Fruit fly (Drosophila melanogaster) whole organism, embryonic: ENCODE results near the gene CG14856.
A peak's percentile ranks its signal among the peaks of the same experiment; 100 is the strongest.

ENCODE experiments used
- B-H2 ChIP-seq: fragments of 200-800 bp; sonication (Bioruptor generic); optimal IDR thresholded peaks from 2 replicates; lab custom pipeline; 2018; ENCODE audit warnings: missing biosample characterization, mild to moderate bottlenecking, missing genetic modification characterization
- CG1024 ChIP-seq: fragments of 200-800 bp; sonication (Bioruptor generic); IDR thresholded peaks from 2 replicates; pipeline ENCODE4 v1.3.6; 2022; ENCODE audit warnings: missing biosample characterization, missing genetic modification characterization
- CG10274 ChIP-seq: fragments of 200-800 bp; sonication (Bioruptor generic); optimal IDR thresholded peaks from 3 replicates; lab custom pipeline; 2017; ENCODE audit warnings: missing biosample characterization, mild to moderate bottlenecking, missing genetic modification characterization
- CG10543 ChIP-seq: fragments of 200-800 bp; sonication (Bioruptor generic); optimal IDR thresholded peaks from 3 replicates; lab custom pipeline; 2017; ENCODE audit warnings: missing biosample characterization, mild to moderate bottlenecking, missing genetic modification characterization, moderate library complexity
- CG14667 ChIP-seq: fragments of 200-800 bp; sonication (Bioruptor generic); IDR thresholded peaks from 2 replicates; pipeline ENCODE4 v1.3.6; 2022; ENCODE audit warnings: missing biosample characterization, missing genetic modification characterization
- CG15269 ChIP-seq: fragments of 200-800 bp; sonication (Bioruptor generic); optimal IDR thresholded peaks from 2 replicates; lab custom pipeline; 2018; ENCODE audit warnings: missing biosample characterization, mild to moderate bottlenecking, missing genetic modification characterization, moderate library complexity
- CG1529 ChIP-seq: fragments of 200-800 bp; sonication (Bioruptor generic); optimal IDR thresholded peaks from 3 replicates; lab custom pipeline; 2018; ENCODE audit warnings: missing biosample characterization, missing genetic modification characterization
- CG16779 ChIP-seq: fragments of 200-800 bp; sonication (Bioruptor generic); IDR thresholded peaks from 2 replicates; pipeline ENCODE4 v1.3.6; 2022; ENCODE audit warnings: missing biosample characterization, missing genetic modification characterization
- CG17385 ChIP-seq: fragments of 200-800 bp; sonication (Bioruptor generic); optimal IDR thresholded peaks from 3 replicates; lab custom pipeline; 2018; ENCODE audit warnings: missing biosample characterization, mild to moderate bottlenecking, missing genetic modification characterization
- CG2712 ChIP-seq: fragments of 200-800 bp; optimal IDR thresholded peaks from 3 replicates; lab custom pipeline; 2019; ENCODE audit warnings: missing biosample characterization, mild to moderate bottlenecking, missing genetic modification characterization, moderate library complexity
- CG30431 ChIP-seq: fragments of 200-800 bp; sonication (Bioruptor generic); optimal IDR thresholded peaks from 2 replicates; lab custom pipeline; 2017; ENCODE audit warnings: missing biosample characterization, missing genetic modification characterization
- CG31224 ChIP-seq: fragments of 200-800 bp; sonication (Bioruptor generic); IDR thresholded peaks from 2 replicates; pipeline ENCODE4 v1.3.6; 2022; ENCODE audit warnings: missing biosample characterization, missing genetic modification characterization
- CG33213 ChIP-seq: fragments of 200-800 bp; sonication (Bioruptor generic); optimal IDR thresholded peaks from 3 replicates; lab custom pipeline; 2016; ENCODE audit warnings: missing biosample characterization, missing genetic modification characterization
- CG4282 ChIP-seq: fragments of 200-800 bp; sonication (Bioruptor generic); optimal IDR thresholded peaks from 2 replicates; lab custom pipeline; 2016; ENCODE audit warnings: missing biosample characterization, missing genetic modification characterization
- CG4360 ChIP-seq: fragments of 200-800 bp; sonication (Bioruptor generic); IDR thresholded peaks from 2 replicates; pipeline ENCODE4 v1.3.6; 2022; ENCODE audit warnings: missing biosample characterization, missing genetic modification characterization
- CG7928 ChIP-seq: fragments of 200-800 bp; sonication (Bioruptor generic); optimal IDR thresholded peaks from 2 replicates; lab custom pipeline; 2017; ENCODE audit warnings: missing biosample characterization, mild to moderate bottlenecking, missing genetic modification characterization
- CG9437 ChIP-seq: fragments of 200-800 bp; sonication (Bioruptor generic); optimal IDR thresholded peaks from 2 replicates; lab custom pipeline; 2018; ENCODE audit warnings: missing biosample characterization, mild to moderate bottlenecking, missing genetic modification characterization
- CG9609 ChIP-seq: fragments of 200-800 bp; sonication (Bioruptor generic); optimal IDR thresholded peaks from 3 replicates; lab custom pipeline; 2016; ENCODE audit warnings: missing biosample characterization, missing genetic modification characterization
- CG9876 ChIP-seq: fragments of 200-800 bp; sonication (Bioruptor generic); optimal IDR thresholded peaks from 2 replicates; lab custom pipeline; 2016; ENCODE audit warnings: missing biosample characterization, missing genetic modification characterization
- CG9932 ChIP-seq: fragments of 200-800 bp; sonication (Bioruptor generic); IDR thresholded peaks from 2 replicates; pipeline ENCODE4 v1.3.6; 2022; ENCODE audit warnings: missing biosample characterization, missing genetic modification characterization
- D ChIP-seq, 2 experiments: fragments of 200-800 bp in 1 of 2; fragments of >200 bp in 1 of 2; sonication (Bioruptor generic) in 1 of 2; optimal IDR thresholded peaks; 2 replicates in 1 of 2; 3 replicates in 1 of 2; lab custom pipeline; 2017; ENCODE audit warnings: mild to moderate bottlenecking in 1 of 2, missing biosample characterization in 1 of 2, missing genetic modification characterization in 1 of 2, missing genetic modification reagents in 1 of 2
- Dad ChIP-seq: fragments of 200-800 bp; sonication (Bioruptor generic); optimal IDR thresholded peaks from 3 replicates; lab custom pipeline; 2016; ENCODE audit warnings: missing biosample characterization, missing genetic modification characterization
- Dll ChIP-seq: fragments of 200-800 bp; sonication (Bioruptor generic); IDR thresholded peaks from 4 replicates; pipeline ENCODE4 v1.3.6; 2022; ENCODE audit warnings: missing biosample characterization, missing genetic modification characterization; ENCODE audit not compliant: partially characterized antibody
- Gsc ChIP-seq: fragments of 200-800 bp; sonication (Bioruptor generic); IDR thresholded peaks from 2 replicates; pipeline ENCODE4 v1.3.6; 2022; ENCODE audit warnings: missing biosample characterization, missing genetic modification characterization
- Mes4 ChIP-seq: fragments of 200-800 bp; sonication (Bioruptor generic); optimal IDR thresholded peaks from 2 replicates; lab custom pipeline; 2016; ENCODE audit warnings: missing biosample characterization, missing genetic modification characterization
- Mrtf ChIP-seq: fragments of 200-800 bp; sonication (Bioruptor generic); IDR thresholded peaks from 3 replicates; pipeline ENCODE4 v1.3.6; 2022; ENCODE audit warnings: missing biosample characterization, missing genetic modification characterization
- Opbp ChIP-seq: fragments of 200-800 bp; sonication (Bioruptor generic); IDR thresholded peaks from 3 replicates; pipeline ENCODE4 v1.3.6; 2022; ENCODE audit warnings: missing biosample characterization, missing genetic modification characterization; ENCODE audit not compliant: partially characterized antibody
- Poxn ChIP-seq: fragments of 200-800 bp; sonication (Bioruptor generic); IDR thresholded peaks from 2 replicates; pipeline ENCODE4 v1.3.6; 2022; ENCODE audit warnings: missing biosample characterization, missing genetic modification characterization
- Six4 ChIP-seq: fragments of 200-800 bp; sonication (Bioruptor generic); optimal IDR thresholded peaks from 2 replicates; lab custom pipeline; 2016; ENCODE audit warnings: missing biosample characterization, missing genetic modification characterization
- Taf1 ChIP-seq: fragments of 200-800 bp; sonication (Bioruptor generic); IDR thresholded peaks from 2 replicates; pipeline ENCODE4 v1.3.6; 2022; ENCODE audit warnings: missing biosample characterization, missing genetic modification characterization
- Trl ChIP-seq, 3 experiments: fragments of >200 bp in 2 of 3; fragments of 200-800 bp in 1 of 3; sonication (Bioruptor generic) in 1 of 3; optimal IDR thresholded peaks; 2 replicates in 1 of 3; 3 replicates in 2 of 3; lab custom pipeline; 2016 to 2017; ENCODE audit warnings: missing biosample characterization in 1 of 3, missing genetic modification characterization in 1 of 3
- br ChIP-seq: fragments of >200 bp; optimal IDR thresholded peaks from 2 replicates; lab custom pipeline; 2017
- cad ChIP-seq: fragments of >200 bp; optimal IDR thresholded peaks from 2 replicates; lab custom pipeline; 2017; ENCODE audit warnings: missing biosample characterization, missing genetic modification characterization
- dimm ChIP-seq: fragments of 200-800 bp; sonication (Bioruptor generic); IDR thresholded peaks from 2 replicates; pipeline ENCODE4 v1.3.6; 2022; ENCODE audit warnings: missing biosample characterization, missing genetic modification characterization
- gfzf ChIP-seq: fragments of 200-800 bp; sonication (Bioruptor generic); optimal IDR thresholded peaks from 2 replicates; lab custom pipeline; 2016; ENCODE audit warnings: missing biosample characterization, mild to moderate bottlenecking, missing genetic modification characterization, moderate library complexity
- grau ChIP-seq: fragments of 200-800 bp; optimal IDR thresholded peaks from 3 replicates; lab custom pipeline; 2019; ENCODE audit warnings: missing biosample characterization, mild to moderate bottlenecking, missing genetic modification characterization, moderate library complexity
- gsb-n ChIP-seq: fragments of 200-800 bp; sonication (Bioruptor generic); optimal IDR thresholded peaks from 3 replicates; lab custom pipeline; 2018; ENCODE audit warnings: missing biosample characterization, mild to moderate bottlenecking, missing genetic modification characterization
- kni ChIP-seq: fragments of 200-800 bp; sonication (Bioruptor generic); optimal IDR thresholded peaks from 3 replicates; lab custom pipeline; 2017; ENCODE audit warnings: mild to moderate bottlenecking, missing biosample characterization, missing genetic modification reagents, missing genetic modification characterization
- sc ChIP-seq, 3 experiments: fragments of >200 bp in 2 of 3; fragments of 200-800 bp in 1 of 3; sonication (Bioruptor generic) in 1 of 3; optimal IDR thresholded peaks; 2 replicates in 2 of 3; 3 replicates in 1 of 3; lab custom pipeline; 2017; ENCODE audit warnings: mild to moderate bottlenecking in 1 of 3, missing biosample characterization in 1 of 3, missing genetic modification characterization in 1 of 3, missing genetic modification reagents in 1 of 3
- seq ChIP-seq: fragments of 200-800 bp; sonication (Bioruptor generic); IDR thresholded peaks from 2 replicates; pipeline ENCODE4 v1.3.6; 2022; ENCODE audit warnings: missing biosample characterization, missing genetic modification characterization
- slbo ChIP-seq: fragments of 200-800 bp; sonication (Bioruptor generic); IDR thresholded peaks from 2 replicates; pipeline ENCODE4 v1.3.6; 2022; ENCODE audit warnings: missing biosample characterization, missing genetic modification characterization
- sna ChIP-seq: fragments of 200-800 bp; sonication (Bioruptor generic); IDR thresholded peaks from 2 replicates; pipeline ENCODE4 v1.3.6; 2022; ENCODE audit warnings: missing biosample characterization, missing genetic modification characterization; ENCODE audit not compliant: partially characterized antibody
- ssp ChIP-seq: fragments of 200-800 bp; sonication (Bioruptor generic); IDR thresholded peaks from 2 replicates; pipeline ENCODE4 v1.3.6; 2022; ENCODE audit warnings: missing biosample characterization, missing genetic modification characterization
- tll ChIP-seq, 2 experiments: fragments of 200-800 bp in 1 of 2; fragments of >200 bp in 1 of 2; sonication (Bioruptor generic) in 1 of 2; optimal IDR thresholded peaks; 2 replicates each; lab custom pipeline; 2017 to 2019; ENCODE audit warnings: missing biosample characterization in 2 of 2, missing genetic modification characterization in 2 of 2, mild to moderate bottlenecking in 1 of 2, moderate library complexity in 1 of 2
- tna ChIP-seq: fragments of 200-800 bp; sonication (Bioruptor generic); IDR thresholded peaks from 2 replicates; pipeline ENCODE4 v1.3.6; 2022; ENCODE audit warnings: missing biosample characterization, missing genetic modification characterization; ENCODE audit not compliant: partially characterized antibody
- trem ChIP-seq: fragments of 200-800 bp; optimal IDR thresholded peaks from 3 replicates; lab custom pipeline; 2019; ENCODE audit warnings: missing biosample characterization, mild to moderate bottlenecking, missing genetic modification characterization, moderate library complexity
- yki ChIP-seq: fragments of >200 bp; optimal IDR thresholded peaks from 3 replicates; lab custom pipeline; 2018
- zfh2 ChIP-seq: fragments of 200-800 bp; sonication (Bioruptor generic); optimal IDR thresholded peaks from 2 replicates; lab custom pipeline; 2016; ENCODE audit warnings: missing biosample characterization, missing genetic modification characterization

The CG14856 gene

dm6 chr3R:14749077-14749798, 49.5 kb upstream of the CG14856 start (continued):
- TF ChIP-seq tll (GFP tag; optimal IDR thresholded peaks at IDR 0.05; lab: Kevin White, UChicago) (peak in 1 of 2 experiments; percentile 22), seq (peak; percentile 64; the same call in 1 of the 2 replicates), Mes4 (peak; percentile 60), sna (peak; percentile 52; the same call in 1 of the 2 replicates), grau (peak; percentile 62), yki (lab: Kevin White, UChicago) (peak; percentile 92), ssp (GFP tag; lab: Robert Waterston, UW) (no peak), gsb-n (tag; lab: Kevin White, UChicago) (peak; percentile 75), dimm (GFP tag; lab: Robert Waterston, UW) (no peak), Six4 (GFP tag; lab: Kevin White, UChicago) (no peak), CG30431 (GFP tag; lab: Kevin White, UChicago) (no peak), CG9876 (no peak), Taf1 (no peak), Poxn (GFP tag; lab: Robert Waterston, UW) (no peak), gfzf (GFP tag; lab: Kevin White, UChicago) (no peak), Trl (optimal IDR thresholded peaks at IDR 0.05; lab: Kevin White, UChicago) (peak; percentile 95 to 96), Trl (GFP tag; optimal IDR thresholded peaks at IDR 0.05; lab: Kevin White, UChicago) (peak; percentile 80), Mrtf (no peak), kni (GFP tag; lab: Kevin White, UChicago) (peak; percentile 87), CG1024 (peak; percentile 41; the same call in 1 of the 2 replicates), CG4360 (GFP tag; lab: Robert Waterston, UW) (peak; percentile 57), trem (tag; lab: Kevin White, UChicago) (peak; percentile 60), CG31224 (0 out of 2 replicates have a peak, but pooled peaks have one; percentile 15), Dad (GFP tag; lab: Kevin White, UChicago) (peak; percentile 34), cad (no peak), CG9437 (GFP tag; lab: Kevin White, UChicago) (peak; percentile 15), sc (optimal IDR thresholded peaks at IDR 0.05; lab: Kevin White, UChicago) (no peak), sc (GFP tag; optimal IDR thresholded peaks at IDR 0.05; lab: Kevin White, UChicago) (peak; percentile 68), CG15269 (tag; lab: Kevin White, UChicago) (peak; percentile 70), CG4282 (no peak), Dll (peak; percentile 45; the same call in 1 of the 4 replicates), CG10543 (GFP tag; lab: Kevin White, UChicago) (peak; percentile 83), zfh2 (GFP tag; lab: Kevin White, UChicago) (no peak), CG9609 (GFP tag; lab: Kevin White, UChicago) (peak; percentile 23), CG1529 (GFP tag; lab: Kevin White, UChicago) (peak; percentile 78), slbo (no peak), CG10274 (GFP tag; lab: Kevin White, UChicago) (peak; percentile 42), B-H2 (GFP tag; lab: Kevin White, UChicago) (peak; percentile 37), CG17385 (GFP tag; lab: Kevin White, UChicago) (peak; percentile 76), CG14667 (GFP tag; lab: Robert Waterston, UW) (no peak), tna (GFP tag; lab: Robert Waterston, UW) (peak; percentile 42; the same call in 1 of the 2 replicates), CG33213 (GFP tag; lab: Kevin White, UChicago) (peak; percentile 60), CG9932 (GFP tag; lab: Robert Waterston, UW) (no peak), CG2712 (tag; lab: Kevin White, UChicago) (peak; percentile 69), br (lab: Kevin White, UChicago) (no peak), CG16779 (GFP tag; lab: Robert Waterston, UW) (no peak), Gsc (no peak), Opbp (GFP tag; lab: Robert Waterston, UW) (peak; percentile 67; the same call in 2 of the 3 replicates), D (optimal IDR thresholded peaks at IDR 0.05; lab: Kevin White, UChicago) (no peak), D (GFP tag; optimal IDR thresholded peaks at IDR 0.05; lab: Kevin White, UChicago) (peak; percentile 72), CG7928 (peak; percentile 46)
